Fruit fly (Drosophila melanogaster): ENCODE measurements around the gene SMC3.

- no peak for TF ChIP-seq CG31627 (GFP tag; optimal IDR thresholded peaks at IDR 0.05)
- no peak for TF ChIP-seq CG32006 (GFP tag; optimal IDR thresholded peaks at IDR 0.05)
- TF ChIP-seq pdm3 (GFP tag; optimal IDR thresholded peaks at IDR 0.05), result no peak
- TF ChIP-seq Hr39 (GFP tag; optimal IDR thresholded peaks at IDR 0.05), result no peak
- TF ChIP-seq fd59A (GFP tag; optimal IDR thresholded peaks at IDR 0.05), result no peak
- TF ChIP-seq CG3032 (tag; optimal IDR thresholded peaks at IDR 0.05), result no peak
- no peak for TF ChIP-seq Sox15 (GFP tag; optimal IDR thresholded peaks at IDR 0.05)
- TF ChIP-seq CG16779 (tag; optimal IDR thresholded peaks at IDR 0.05), result no peak
- no peak for TF ChIP-seq Sox102F (GFP tag; optimal IDR thresholded peaks at IDR 0.05)
- TF ChIP-seq CG1621 (tag; optimal IDR thresholded peaks at IDR 0.05), result no peak
- no peak for TF ChIP-seq CG6276 (GFP tag; optimal IDR thresholded peaks at IDR 0.05)
- no peak for TF ChIP-seq CG11902 (GFP tag; optimal IDR thresholded peaks at IDR 0.05)
Measured at dm6 chrX:16610601-16611058, 17.4 kb upstream of the SMC3 start, which contains the start of gene mbt.

Measured in whole organism, prepupa.